Fruit fly (Drosophila melanogaster) whole organism, prepupa: ENCODE measurements around the gene Sas-4.

Experiments
- CG10669 ChIP-seq: fragments of 200-800 bp; sonication (Bioruptor generic); optimal IDR thresholded peaks from 3 replicates; lab custom pipeline; 2018; ENCODE audit warnings: missing biosample characterization, mild to moderate bottlenecking, missing genetic modification characterization, moderate library complexity
- CG15336 ChIP-seq: fragments of 200-800 bp; sonication (Bioruptor generic); IDR thresholded peaks from 2 replicates; pipeline ENCODE4 v1.3.6; 2022; ENCODE audit warnings: missing biosample characterization, missing genetic modification characterization
- CG32006 ChIP-seq: fragments of 200-800 bp; sonication (Bioruptor generic); optimal IDR thresholded peaks from 3 replicates; lab custom pipeline; 2017; ENCODE audit warnings: missing biosample characterization, mild to moderate bottlenecking, missing genetic modification characterization
- CG6163 ChIP-seq: fragments of 200-800 bp; sonication (Bioruptor generic); IDR thresholded peaks from 3 replicates; pipeline ENCODE4 v1.3.6; 2022; ENCODE audit warnings: missing biosample characterization, missing genetic modification characterization
- Eip93F ChIP-seq: fragments of 200-800 bp; sonication (Bioruptor generic); optimal IDR thresholded peaks from 2 replicates; lab custom pipeline; 2016; ENCODE audit warnings: missing biosample characterization, mild to moderate bottlenecking, missing genetic modification characterization
- Met ChIP-seq: fragments of 200-800 bp; sonication (Bioruptor generic); optimal IDR thresholded peaks from 3 replicates; lab custom pipeline; 2016; ENCODE audit warnings: missing biosample characterization, missing genetic modification characterization

DNA sequence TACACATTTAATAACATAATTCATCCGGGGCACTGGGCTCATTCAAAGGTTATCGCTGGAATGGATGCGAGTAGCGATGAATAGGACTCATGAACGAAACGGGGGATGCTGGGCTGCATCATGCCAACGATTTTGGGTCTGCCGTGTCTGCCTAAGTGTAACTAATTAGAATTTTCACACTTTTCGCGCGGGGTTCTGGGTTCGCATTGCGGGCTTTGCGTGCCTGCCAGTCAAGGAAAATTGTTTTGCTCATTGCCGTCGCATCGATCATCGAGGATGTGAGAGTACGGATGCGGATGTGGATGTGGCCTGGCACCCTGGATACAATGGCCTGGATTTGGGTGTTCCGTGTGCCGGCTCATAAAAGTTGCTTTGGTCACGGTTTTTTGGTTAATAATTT lies 13.1 kb upstream of the Sas-4 start:
- TF ChIP-seq Met (GFP tag; lab: Kevin White, UChicago), result no peak
- TF ChIP-seq Eip93F, result no peak
- TF ChIP-seq CG10669, result no peak
- no peak for TF ChIP-seq CG32006 (GFP tag; lab: Kevin White, UChicago)
- TF ChIP-seq CG15336 (GFP tag; lab: Robert Waterston, UW), result no peak
- no peak for TF ChIP-seq CG6163 (GFP tag; lab: Robert Waterston, UW)
